Worm (Caenorhabditis elegans): ENCODE measurements around the gene F13H8.12.
A peak's percentile ranks its signal among the peaks of the same experiment; 100 is the strongest.

Gene F13H8.12

DNA sequence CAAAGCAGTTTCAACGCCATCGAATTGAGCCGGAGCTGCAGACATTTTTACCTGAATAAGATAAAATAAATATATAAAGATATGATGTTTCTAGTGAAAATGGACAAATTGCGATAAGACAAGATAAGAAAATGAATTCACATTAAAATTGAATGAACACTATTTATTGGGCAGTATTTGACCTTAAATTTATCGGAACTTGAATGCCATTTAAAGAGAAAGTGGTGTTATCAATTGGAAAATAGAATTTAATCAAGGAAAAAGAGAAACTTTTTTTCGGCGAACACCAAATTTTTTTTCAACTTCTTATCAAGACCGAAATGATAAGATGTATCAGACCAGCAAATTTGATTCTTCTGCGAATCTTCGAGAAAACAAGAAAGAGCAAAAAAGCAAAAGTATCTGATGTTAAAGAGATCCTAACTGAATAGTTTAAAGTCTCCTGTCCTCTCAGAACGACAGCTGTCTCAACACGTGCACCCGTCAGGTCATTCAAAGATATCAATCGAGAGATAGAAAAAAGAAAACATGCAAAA, 27.8 kb downstream of the F13H8.12 start, which contains the start of gene upb-1:
TSS of gene upb-1 (minus strand) at position 51 of the 536 bp plus-strand sequence.
- TF ChIP-seq dmd-8 (GFP tag; IDR thresholded peaks at IDR 0.05) (no peak), mdl-1 (tag; optimal IDR thresholded peaks at IDR 0.05) (peak in 1 of 2 experiments; percentile 26), hlh-30 (tag; optimal IDR thresholded peaks at IDR 0.05; ENCODE audit: insufficient read depth) (peak; percentile 41), hlh-11 (tag; optimal IDR thresholded peaks at IDR 0.05) (peak; percentile 59), daf-19 (GFP tag; conservative IDR thresholded peaks at IDR 0.05) (no peak), hmg-1.1 (GFP tag; IDR thresholded peaks at IDR 0.05) (no peak), zfp-2 (tag; optimal IDR thresholded peaks at IDR 0.05) (no peak), mxl-3 (GFP tag; optimal IDR thresholded peaks at IDR 0.05) (peak; percentile 36), D1046.2 (GFP tag; IDR thresholded peaks at IDR 0.05) (no peak), dmd-6 (GFP tag; IDR thresholded peaks at IDR 0.05) (peak; percentile 56; the same call in 1 of the 2 replicates), nhr-25 (tag; optimal IDR thresholded peaks at IDR 0.05; ENCODE audit: borderline replicate concordance, insufficient read depth) (no peak), aha-1 (tag) (peak; percentile 62), daf-12 (tag; optimal IDR thresholded peaks at IDR 0.05) (no peak), Y5F2A.4 (GFP tag; optimal IDR thresholded peaks at IDR 0.05) (no peak), daf-16 (GFP tag; optimal IDR thresholded peaks at IDR 0.05) (peak in 1 of 2 experiments; percentile 88), daf-16 (tag; optimal IDR thresholded peaks at IDR 0.05) (no peak), egl-27 (tag; optimal IDR thresholded peaks at IDR 0.05) (no peak), ceh-20 (GFP tag; IDR thresholded peaks at IDR 0.05) (no peak), nhr-237 (tag; optimal IDR thresholded peaks at IDR 0.05) (no peak), nhr-11 (tag; optimal IDR thresholded peaks at IDR 0.05) (peak; percentile 31), F44E2.7 (GFP tag; IDR thresholded peaks at IDR 0.05) (no peak), Y48G9A.11 (GFP tag; IDR thresholded peaks at IDR 0.05) (no peak), T26A8.4 (GFP tag; IDR thresholded peaks at IDR 0.05) (no peak), pha-4 (GFP tag; IDR thresholded peaks at IDR 0.05) (no peak), pha-4 (tag; optimal IDR thresholded peaks at IDR 0.05) (no peak), cey-2 (tag; optimal IDR thresholded peaks at IDR 0.05; ENCODE audit: borderline replicate concordance, insufficient read depth) (no peak), pqm-1 (tag; optimal IDR thresholded peaks at IDR 0.05) (peak; percentile 16)

DNA sequence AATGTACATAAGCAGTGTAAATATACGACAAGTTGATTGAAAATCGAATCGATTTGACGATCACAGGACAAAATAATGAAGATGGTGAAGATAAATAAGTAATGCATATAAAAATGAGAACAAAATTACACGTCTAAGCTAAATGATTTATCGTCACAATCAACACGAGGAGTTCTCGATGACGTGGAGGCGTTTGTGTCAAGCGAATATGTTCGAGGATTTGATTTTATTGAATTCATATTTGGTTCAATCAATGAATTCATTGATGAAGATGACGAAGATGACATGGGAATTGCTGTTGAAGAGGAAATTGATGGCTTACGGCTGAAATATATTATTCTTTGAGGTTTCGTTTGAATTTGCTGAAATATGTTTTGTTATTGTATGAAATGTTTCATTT, 30.2 kb downstream of the F13H8.12 start, which contains the start of gene nyn-3:
TSS of gene nyn-3 (minus strand) at position 101 of the 400 bp plus-strand sequence.
- TF ChIP-seq dmd-9 (GFP tag; IDR thresholded peaks at IDR 0.05): no peak

DNA sequence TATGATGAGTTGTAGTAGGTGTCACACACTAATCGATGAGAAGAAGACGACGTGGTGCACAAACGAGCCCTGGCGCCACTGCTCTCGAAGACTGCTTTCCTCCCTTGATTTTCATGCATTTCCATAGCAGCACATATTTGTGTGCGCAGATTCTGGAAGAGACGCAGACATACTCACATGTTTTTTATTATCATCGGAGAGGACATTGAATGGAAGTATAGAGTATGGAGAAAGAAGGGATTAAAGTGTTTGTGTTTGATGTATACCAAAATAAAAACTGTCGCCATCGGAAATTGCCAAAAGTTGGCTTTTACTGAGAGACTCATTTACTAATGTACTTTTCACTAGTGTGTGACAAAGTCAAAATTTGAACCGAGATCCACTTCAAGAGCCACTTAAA, 31.9 kb downstream of the F13H8.12 start, which contains the start of gene mps-1:
TSS of gene mps-1 (minus strand) at position 101 of the 400 bp plus-strand sequence.
- TF ChIP-seq hlh-11 (tag; optimal IDR thresholded peaks at IDR 0.05) (no peak), ceh-28 (tag; optimal IDR thresholded peaks at IDR 0.05) (no peak), arid-1 (GFP tag; conservative IDR thresholded peaks at IDR 0.05) (no peak), nhr-77 (tag; optimal IDR thresholded peaks at IDR 0.05) (no peak), unc-39 (tag; optimal IDR thresholded peaks at IDR 0.05) (no peak), lin-39 (tag; optimal IDR thresholded peaks at IDR 0.05) (no peak), mep-1 (tag; optimal IDR thresholded peaks at IDR 0.05) (no peak), Y105C5A.15 (GFP tag; IDR thresholded peaks at IDR 0.05) (no peak), zag-1 (tag; optimal IDR thresholded peaks at IDR 0.05) (no peak), aha-1 (tag) (no peak), aly-2 (tag; optimal IDR thresholded peaks at IDR 0.05) (no peak), snpc-4 (tag; optimal IDR thresholded peaks at IDR 0.05) (no peak), saeg-2 (GFP tag; IDR thresholded peaks at IDR 0.05) (no peak), sdz-12 (GFP tag; optimal IDR thresholded peaks at IDR 0.05) (no peak), Y5F2A.4 (GFP tag; optimal IDR thresholded peaks at IDR 0.05) (no peak), nhr-11 (tag; optimal IDR thresholded peaks at IDR 0.05) (no peak), nhr-25 (tag; optimal IDR thresholded peaks at IDR 0.05; ENCODE audit: borderline replicate concordance, insufficient read depth) (no peak), cey-2 (tag; optimal IDR thresholded peaks at IDR 0.05; ENCODE audit: borderline replicate concordance, insufficient read depth) (no peak)

All from whole organism, L4 larva.